Fruit fly (Drosophila melanogaster): ENCODE data around the gene CG8260.
A peak's percentile ranks its signal among the peaks of the same experiment; 100 is the strongest.

CG8260 gene

DNA sequence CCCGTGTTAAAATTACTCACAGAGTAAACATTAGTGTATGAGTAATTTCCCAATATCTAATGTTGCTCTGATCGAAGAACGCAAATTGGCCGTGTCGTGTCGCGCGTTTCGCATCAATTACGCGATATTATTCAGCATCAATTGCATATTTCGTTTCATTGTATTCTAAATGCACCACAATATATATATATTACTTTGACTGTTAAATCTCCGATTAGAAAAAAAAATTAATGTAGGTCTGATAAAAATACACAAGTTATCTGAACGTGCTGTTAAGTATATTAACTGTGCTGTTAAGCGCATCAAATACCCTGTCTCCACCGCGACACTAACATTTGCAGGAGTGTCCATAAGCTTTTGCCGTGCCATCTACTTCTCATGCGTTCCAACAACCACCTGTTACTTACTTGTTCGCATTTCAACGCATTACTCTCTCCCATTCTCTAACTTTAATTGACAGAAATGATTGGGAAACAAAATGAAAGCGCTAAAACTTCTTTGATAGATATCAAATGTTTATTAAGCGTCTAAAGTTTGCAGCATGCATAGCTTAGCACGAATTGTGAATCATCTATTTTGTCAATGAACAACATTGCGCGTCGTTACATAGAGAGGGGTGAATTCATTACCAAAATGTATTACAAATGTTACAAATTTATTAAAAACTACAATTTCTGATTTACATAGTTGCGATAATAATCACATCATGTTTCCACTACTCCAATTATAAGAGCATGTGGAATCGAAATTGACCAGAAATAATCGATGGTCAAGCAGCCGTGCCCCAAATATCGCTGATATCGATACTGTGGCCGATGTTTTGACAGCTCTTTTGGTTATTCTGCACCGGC, 4.6 kb downstream of the CG8260 start, which contains the start of the genes Graf and mRpL3 (continued):
- TF ChIP-seq CG2129 (GFP tag; IDR thresholded peaks at IDR 0.05; ENCODE audit: partially characterized antibody) (peak; percentile 81), CG11695 (GFP tag; IDR thresholded peaks at IDR 0.05) (0 out of 3 replicates have a peak, but pooled peaks have one; percentile 22), Dll (GFP tag; IDR thresholded peaks at IDR 0.05; ENCODE audit: partially characterized antibody) (peak; percentile 85; the same call in 3 of the 4 replicates), row (GFP tag; IDR thresholded peaks at IDR 0.05) (peak; percentile 57), CG14860 (GFP tag; IDR thresholded peaks at IDR 0.05; ENCODE audit: partially characterized antibody) (peak; percentile 90), CG15514 (GFP tag; optimal IDR thresholded peaks at IDR 0.05) (peak; percentile 19), Six4 (GFP tag; optimal IDR thresholded peaks at IDR 0.05) (no peak), CG12942 (GFP tag; optimal IDR thresholded peaks at IDR 0.05) (no peak), lola (GFP tag; optimal IDR thresholded peaks at IDR 0.05) (peak in 1 of 3 experiments; percentile 85), sqz (GFP tag; optimal IDR thresholded peaks at IDR 0.05) (peak; percentile 52), CG42726 (GFP tag; IDR thresholded peaks at IDR 0.05; ENCODE audit: partially characterized antibody) (peak; percentile 88), so (GFP tag; IDR thresholded peaks at IDR 0.05) (no peak), CG17186 (GFP tag; optimal IDR thresholded peaks at IDR 0.05) (peak; percentile 99), D19A (tag; optimal IDR thresholded peaks at IDR 0.05) (no peak), MESR4 (GFP tag; optimal IDR thresholded peaks at IDR 0.05) (peak; percentile 45), pzg (GFP tag; optimal IDR thresholded peaks at IDR 0.05) (peak; percentile 34), CG2120 (GFP tag; optimal IDR thresholded peaks at IDR 0.05) (peak; percentile 5), Med (GFP tag) (peak; percentile 48), CG12391 (tag; optimal IDR thresholded peaks at IDR 0.05) (no peak), CG6272 (GFP tag; IDR thresholded peaks at IDR 0.05) (no peak), CG7357 (GFP tag; IDR thresholded peaks at IDR 0.05) (peak; percentile 85), wor (GFP tag; IDR thresholded peaks at IDR 0.05) (no peak), Chrac-16 (GFP tag; optimal IDR thresholded peaks at IDR 0.05) (no peak), Hsf (GFP tag; optimal IDR thresholded peaks at IDR 0.05) (peak; percentile 20), dm (GFP tag; optimal IDR thresholded peaks at IDR 0.05) (peak; percentile 22), Doc3 (GFP tag; IDR thresholded peaks at IDR 0.05; ENCODE audit: partially characterized antibody) (peak; percentile 80), prd (optimal IDR thresholded peaks at IDR 0.05) (no peak), prd (GFP tag; IDR thresholded peaks at IDR 0.05) (no peak), Hr3 (GFP tag; optimal IDR thresholded peaks at IDR 0.05) (peak; percentile 4), phol (tag; optimal IDR thresholded peaks at IDR 0.05) (peak; percentile 12), CG33213 (GFP tag; optimal IDR thresholded peaks at IDR 0.05) (no peak), CG34224 (GFP tag; IDR thresholded peaks at IDR 0.05; ENCODE audit: partially characterized antibody) (peak; percentile 87), Side (GFP tag; optimal IDR thresholded peaks at IDR 0.05) (no peak), fd64A (GFP tag; optimal IDR thresholded peaks at IDR 0.05) (no peak), CG14667 (GFP tag; IDR thresholded peaks at IDR 0.05) (no peak), gfzf (GFP tag; optimal IDR thresholded peaks at IDR 0.05) (peak; percentile 35), dan (GFP tag; IDR thresholded peaks at IDR 0.05) (no peak), eyg (GFP tag; optimal IDR thresholded peaks at IDR 0.05) (no peak), CG1233 (GFP tag; optimal IDR thresholded peaks at IDR 0.05) (no peak), CG1647 (GFP tag; optimal IDR thresholded peaks at IDR 0.05) (no peak), inv (GFP tag; IDR thresholded peaks at IDR 0.05; ENCODE audit: partially characterized antibody) (peak; percentile 88), tna (GFP tag; IDR thresholded peaks at IDR 0.05; ENCODE audit: partially characterized antibody) (peak; percentile 93), CG16813 (GFP tag; IDR thresholded peaks at IDR 0.05; ENCODE audit: partially characterized antibody) (peak; percentile 92), CG8924 (tag; optimal IDR thresholded peaks at IDR 0.05) (peak; percentile 30), mld (GFP tag; IDR thresholded peaks at IDR 0.05; ENCODE audit: partially characterized antibody) (peak; percentile 92), trem (tag; optimal IDR thresholded peaks at IDR 0.05) (no peak), kah (GFP tag; optimal IDR thresholded peaks at IDR 0.05) (peak; percentile 96), CG10366 (GFP tag; IDR thresholded peaks at IDR 0.05) (no peak)
